Fruit fly (Drosophila melanogaster): ENCODE data around the gene CG9663.

The CG9663 gene

DNA sequence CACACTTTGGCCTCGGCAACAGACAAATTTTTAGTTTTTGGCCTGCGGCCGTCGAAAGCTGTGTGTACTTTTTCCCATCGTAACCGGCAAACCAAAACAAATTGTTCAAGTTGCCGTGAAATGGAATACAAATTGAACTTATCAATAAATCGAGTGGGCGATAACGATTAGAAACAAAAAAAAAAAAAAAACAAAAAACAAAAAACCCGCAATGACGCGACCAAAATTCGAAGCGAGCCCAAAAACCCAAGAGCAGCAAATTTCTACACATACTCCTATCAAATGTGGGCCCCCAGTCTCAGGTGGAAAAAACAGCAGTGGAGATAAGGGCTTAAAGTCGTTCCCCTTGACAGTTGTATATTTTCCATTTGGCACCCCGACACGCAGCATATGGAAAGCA lies 4.3 kb upstream of the CG9663 start:
- TF ChIP-seq Hey (tag; optimal IDR thresholded peaks at IDR 0.05) (peak; percentile 79), bowl (GFP tag; IDR thresholded peaks at IDR 0.05) (no peak), GATAe (GFP tag; conservative IDR thresholded peaks at IDR 0.05) (peak; percentile 72), gce (GFP tag; IDR thresholded peaks at IDR 0.05) (no peak), grn (GFP tag; optimal IDR thresholded peaks at IDR 0.05) (peak; percentile 50), Mes4 (GFP tag; optimal IDR thresholded peaks at IDR 0.05) (no peak)

- peak; percentile 33 for TF ChIP-seq Med (GFP tag)
- TF ChIP-seq exex (tag; optimal IDR thresholded peaks at IDR 0.05) = peak; percentile 88
- TF ChIP-seq HLH4C (GFP tag; IDR thresholded peaks at IDR 0.05; ENCODE audit: partially characterized antibody) = 0 out of 3 replicates have a peak, but pooled peaks have one; percentile 9
- peak; percentile 75 for TF ChIP-seq crol (GFP tag; IDR thresholded peaks at IDR 0.05)
- no peak for TF ChIP-seq dpn (GFP tag; optimal IDR thresholded peaks at IDR 0.05)
- TF ChIP-seq Ssrp (tag; optimal IDR thresholded peaks at IDR 0.05) = no peak
- peak; percentile 69 for TF ChIP-seq sug (tag; optimal IDR thresholded peaks at IDR 0.05)
- TF ChIP-seq ems (GFP tag; optimal IDR thresholded peaks at IDR 0.05) = no peak
- no peak for TF ChIP-seq CG10321 (GFP tag; IDR thresholded peaks at IDR 0.05)
- TF ChIP-seq pb (GFP tag; optimal IDR thresholded peaks at IDR 0.05) = no peak
- TF ChIP-seq lab (GFP tag; optimal IDR thresholded peaks at IDR 0.05) = peak; percentile 83
- TF ChIP-seq Nf-YA (GFP tag; IDR thresholded peaks at IDR 0.05) = no peak
- peak; percentile 20; the same call in 1 of the 2 replicates for TF ChIP-seq CG11696 (GFP tag; IDR thresholded peaks at IDR 0.05)
- TF ChIP-seq CG5953 (GFP tag; IDR thresholded peaks at IDR 0.05) = no peak
- no peak for TF ChIP-seq CG9727 (GFP tag; optimal IDR thresholded peaks at IDR 0.05)
- no peak for TF ChIP-seq BtbVII (GFP tag; optimal IDR thresholded peaks at IDR 0.05)
- TF ChIP-seq tx (GFP tag; optimal IDR thresholded peaks at IDR 0.05) = no peak
- TF ChIP-seq rib (GFP tag; IDR thresholded peaks at IDR 0.05) = 0 out of 2 replicates have a peak, but pooled peaks have one; percentile 16
- TF ChIP-seq cwo (GFP tag; optimal IDR thresholded peaks at IDR 0.05) = peak; percentile 35
- peak; percentile 34 for TF ChIP-seq CG34376 (GFP tag; optimal IDR thresholded peaks at IDR 0.05)
- peak; percentile 42 for TF ChIP-seq sens (GFP tag)
- peak; percentile 14 for TF ChIP-seq CG7987 (GFP tag; optimal IDR thresholded peaks at IDR 0.05)
- no peak for TF ChIP-seq CG8388 (GFP tag; optimal IDR thresholded peaks at IDR 0.05)
- no peak for TF ChIP-seq CG9932 (GFP tag; IDR thresholded peaks at IDR 0.05)
- TF ChIP-seq ham (GFP tag; IDR thresholded peaks at IDR 0.05) = no peak
- TF ChIP-seq HLHmδ (GFP tag; optimal IDR thresholded peaks at IDR 0.05) = no peak
- TF ChIP-seq CTCF (GFP tag; optimal IDR thresholded peaks at IDR 0.05) = no peak
These were observed 2.2 kb upstream of the CG9663 start for dm6 chr2L:3304831-3305828.

DNA sequence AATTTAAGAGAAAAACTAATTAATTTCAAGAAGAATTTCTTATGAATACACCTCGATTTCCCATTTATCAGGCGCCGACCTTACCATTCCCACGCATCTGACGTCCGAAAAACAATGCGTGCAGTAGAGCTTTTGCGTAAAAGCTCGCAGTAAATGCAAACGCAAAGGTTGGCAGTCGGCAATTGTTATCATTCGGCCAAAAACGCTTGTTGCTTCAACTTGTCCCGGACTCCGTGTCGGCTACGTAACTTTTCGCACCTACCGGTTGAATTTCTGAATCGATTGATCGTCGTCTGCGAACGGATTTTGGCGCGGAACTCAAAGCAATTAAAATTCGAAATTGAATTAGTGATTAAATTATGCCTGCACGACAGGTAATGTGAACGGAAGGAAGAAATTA lies 963 bp upstream of the CG9663 start, which contains the start of gene CG3277:
TSS of gene CG3277 (plus strand) at position 208 of the 400 bp plus-strand sequence.
- peak; percentile 0 for TF ChIP-seq Jarid2 (GFP tag; optimal IDR thresholded peaks at IDR 0.05)
- TF ChIP-seq Deaf1 (tag; optimal IDR thresholded peaks at IDR 0.05) = peak; percentile 57
- TF ChIP-seq TFAM (GFP tag; optimal IDR thresholded peaks at IDR 0.05) = no peak
- no peak for TF ChIP-seq ham (GFP tag; IDR thresholded peaks at IDR 0.05)
- no peak for TF ChIP-seq Lim3 (GFP tag; IDR thresholded peaks at IDR 0.05)
- TF ChIP-seq lab (GFP tag; optimal IDR thresholded peaks at IDR 0.05) = peak; percentile 19
- TF ChIP-seq CG2889 (GFP tag; IDR thresholded peaks at IDR 0.05) = no peak
- peak in 1 of 2 experiments; percentile 32 for TF ChIP-seq Pdp1 (GFP tag; optimal IDR thresholded peaks at IDR 0.05)
- no peak for TF ChIP-seq GATAe (GFP tag; conservative IDR thresholded peaks at IDR 0.05)
- TF ChIP-seq chm (GFP tag; IDR thresholded peaks at IDR 0.05) = peak; percentile 13; the same call in 1 of the 2 replicates
- peak; percentile 42 for TF ChIP-seq scrt (GFP tag; optimal IDR thresholded peaks at IDR 0.05)
- TF ChIP-seq CG18262 (tag; optimal IDR thresholded peaks at IDR 0.05) = no peak
- TF ChIP-seq en (GFP tag; optimal IDR thresholded peaks at IDR 0.05) = no peak
- TF ChIP-seq hb (GFP tag; IDR thresholded peaks at IDR 0.05; ENCODE audit: partially characterized antibody) = no peak
- no peak for TF ChIP-seq CG10321 (GFP tag; IDR thresholded peaks at IDR 0.05)
- peak; percentile 7; the same call in 1 of the 3 replicates for TF ChIP-seq sr (GFP tag; IDR thresholded peaks at IDR 0.05)
- TF ChIP-seq sens (GFP tag) = no peak
- TF ChIP-seq CG11695 (GFP tag; IDR thresholded peaks at IDR 0.05) = 0 out of 3 replicates have a peak, but pooled peaks have one; percentile 11
- TF ChIP-seq Doc2 (GFP tag; IDR thresholded peaks at IDR 0.05) = no peak
- no peak for TF ChIP-seq Ets65A (GFP tag)
